Worm (Caenorhabditis elegans): ENCODE data around the gene fbxa-12.
"Not testable (repeated sequence)": the region's sequence is repeated elsewhere in the genome, so short reads cannot be mapped to it uniquely, and the experiment has no call there.

fbxa-12 gene

DNA sequence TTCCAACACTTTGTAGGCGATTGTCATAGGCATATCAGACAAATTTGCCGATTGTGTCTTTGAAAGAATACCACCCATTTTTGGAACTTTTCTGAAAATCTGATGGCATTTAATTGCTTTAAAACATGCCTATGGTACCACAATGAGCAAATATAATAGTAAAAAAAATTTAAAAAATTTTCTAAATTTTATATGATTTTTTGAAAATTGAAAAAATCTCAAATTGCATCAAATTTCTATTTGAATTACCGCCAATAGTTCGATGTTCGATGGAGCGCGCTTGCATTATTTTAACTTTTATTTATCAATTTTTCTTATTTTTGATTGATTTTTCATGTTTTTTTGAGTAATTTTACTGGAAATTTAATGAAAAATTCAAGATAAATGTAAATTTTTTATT is 41.8 kb downstream of the fbxa-12 start, which contains the start of gene fbxa-42:
fbxa-42 (minus strand) TSS at position 101 of the 400 bp plus-strand sequence.
- not testable (repeated sequence) for TF ChIP-seq cebp-2 (GFP tag; IDR thresholded peaks at IDR 0.05); ztf-3 (GFP tag; optimal IDR thresholded peaks at IDR 0.05); athp-1 (tag; optimal IDR thresholded peaks at IDR 0.05)

DNA sequence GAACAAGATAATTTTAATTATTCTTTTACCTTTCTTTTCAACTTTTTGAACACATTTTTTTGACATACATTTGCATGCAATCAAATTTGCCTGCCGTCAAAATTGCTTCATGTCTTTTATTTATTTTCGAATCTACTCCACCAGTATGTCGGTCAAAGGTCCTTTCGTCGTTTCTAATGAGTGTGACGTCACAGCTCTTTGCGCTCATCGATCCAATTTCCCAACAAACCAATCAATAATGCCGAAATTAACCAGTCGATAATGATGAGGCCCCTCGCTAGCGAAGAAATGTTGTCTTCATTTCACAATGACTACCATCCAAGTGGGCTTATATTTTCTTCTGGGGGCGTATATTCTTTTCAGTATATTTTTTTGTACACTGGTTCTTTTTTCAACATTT is 43.4 kb downstream of the fbxa-12 start, which contains the start of gene Y54F10BM.6:
Y54F10BM.6 (plus strand) TSS at position 301 of the 400 bp plus-strand sequence.
- TF ChIP-seq F49E8.2 (tag; optimal IDR thresholded peaks at IDR 0.05; ENCODE audit: insufficient read depth) (no peak), tbx-9 (tag; optimal IDR thresholded peaks at IDR 0.05; ENCODE audit: borderline replicate concordance) (no peak), F57C9.4 (tag; optimal IDR thresholded peaks at IDR 0.05) (no peak), ceh-91 (GFP tag; IDR thresholded peaks at IDR 0.05) (no peak), zim-3 (tag; optimal IDR thresholded peaks at IDR 0.05) (no peak)

DNA sequence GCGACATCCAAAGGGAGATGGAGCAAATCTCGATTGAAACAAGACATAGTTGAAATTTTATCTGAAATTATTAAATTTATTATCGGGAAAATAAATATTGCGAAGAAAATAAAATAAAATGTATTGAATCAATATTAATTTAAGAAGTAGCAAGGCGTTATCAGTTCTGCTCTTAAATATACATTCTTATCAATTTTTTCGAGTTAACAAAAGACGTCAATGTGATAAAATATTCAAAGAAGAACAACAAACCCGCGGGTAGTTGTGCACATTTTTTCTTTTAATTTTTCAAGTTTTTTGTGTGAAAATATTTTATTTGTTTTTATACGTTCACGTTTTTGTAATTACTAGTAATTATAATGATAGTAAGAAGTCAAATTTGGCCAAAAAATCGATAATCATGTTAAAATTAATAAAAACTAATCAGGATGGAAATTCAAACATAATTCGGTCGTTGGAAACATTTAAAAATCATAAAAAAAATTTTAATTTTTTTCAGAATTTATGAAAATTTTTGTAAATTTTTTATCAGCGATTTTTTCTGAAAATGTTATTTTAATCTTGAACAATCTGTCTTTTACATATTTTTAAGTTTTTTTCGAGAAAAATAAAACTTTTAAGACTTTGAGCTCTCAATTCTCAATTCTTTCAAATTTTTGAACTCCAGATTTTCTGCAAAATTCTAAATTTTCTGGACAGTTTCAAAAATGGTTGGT is 46.6 kb downstream of the fbxa-12 start, which contains the start of gene fbxa-9:
fbxa-9 (plus strand) TSS at position 666 of the 716 bp plus-strand sequence.
- TF ChIP-seq ets-4 (GFP tag; optimal IDR thresholded peaks at IDR 0.05) (no peak), tbp1 (GFP tag; optimal IDR thresholded peaks at IDR 0.05) (no peak), madf-10 (tag; optimal IDR thresholded peaks at IDR 0.05) (no peak), ccch-3 (GFP tag; optimal IDR thresholded peaks at IDR 0.05) (no peak), tbx-9 (tag; optimal IDR thresholded peaks at IDR 0.05; ENCODE audit: borderline replicate concordance) (no peak), rpc-1 (optimal IDR thresholded peaks at IDR 0.05) (no peak), rpc-1 (tag; optimal IDR thresholded peaks at IDR 0.05) (no peak), chd-7 (tag; optimal IDR thresholded peaks at IDR 0.05) (no peak), ama-1 (optimal IDR thresholded peaks at IDR 0.05) (no peak), ama-1 (GFP tag; optimal IDR thresholded peaks at IDR 0.05) (no peak), B0336.3 (GFP tag; IDR thresholded peaks at IDR 0.05) (no peak), ekl-4 (GFP tag; IDR thresholded peaks at IDR 0.05) (no peak), Y95B8A.8 (GFP tag; IDR thresholded peaks at IDR 0.05) (no peak), Y79H2A.3 (GFP tag; conservative IDR thresholded peaks at IDR 0.05) (no peak), sea-2 (GFP tag; IDR thresholded peaks at IDR 0.05) (no peak), snpc-4 (GFP tag; optimal IDR thresholded peaks at IDR 0.05) (no peak), snpc-4 (tag; optimal IDR thresholded peaks at IDR 0.05) (no peak), bed-1 (GFP tag; IDR thresholded peaks at IDR 0.05) (no peak), lin-35 (GFP tag; optimal IDR thresholded peaks at IDR 0.05) (no peak), ztf-18 (tag; optimal IDR thresholded peaks at IDR 0.05) (no peak), ztf-25 (GFP tag; IDR thresholded peaks at IDR 0.05) (no peak)

DNA sequence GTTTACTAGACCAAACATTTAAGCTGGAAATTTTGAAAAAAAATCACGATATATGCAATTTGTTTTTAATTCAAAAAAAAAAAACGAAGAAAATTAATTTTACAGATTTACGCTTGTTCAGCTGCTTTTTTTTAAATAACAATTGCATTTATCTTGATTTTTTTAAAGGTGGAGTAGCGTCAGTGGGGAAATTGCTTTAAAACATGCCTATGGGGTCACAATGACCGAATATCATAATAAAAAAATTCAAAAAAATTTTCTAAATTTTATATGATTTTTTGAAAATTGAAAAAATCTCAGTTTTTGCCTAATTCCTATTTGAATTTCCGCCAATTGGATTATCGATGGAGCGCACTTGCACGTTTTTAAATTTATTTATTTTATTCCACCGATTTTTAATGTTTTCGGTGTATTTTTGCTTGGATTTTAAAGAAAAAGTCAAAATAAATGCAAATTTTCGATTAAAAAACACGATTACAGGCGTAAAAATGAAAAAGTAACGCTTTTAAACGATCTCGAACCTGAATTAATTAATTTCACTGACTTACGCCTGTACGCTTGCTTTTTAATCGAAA is 51.6 kb downstream of the fbxa-12 start:
- TF ChIP-seq mcd-1 (GFP tag; IDR thresholded peaks at IDR 0.05): peak; percentile 71; the same call in 1 of the 2 replicates
